Fruit fly (Drosophila melanogaster) whole organism, embryonic: ENCODE data around the gene CG32599.

Experiments used
- B-H2 ChIP-seq: fragments of 200-800 bp; sonication (Bioruptor generic); optimal IDR thresholded peaks from 2 replicates; lab custom pipeline; 2018; ENCODE audit warnings: missing biosample characterization, mild to moderate bottlenecking, missing genetic modification characterization
- CG10959 ChIP-seq: fragments of 200-800 bp; sonication (Bioruptor generic); IDR thresholded peaks from 2 replicates; pipeline ENCODE4 v1.3.6; 2022; ENCODE audit warnings: missing biosample characterization, missing genetic modification characterization
- CG11504 ChIP-seq: fragments of 200-800 bp; sonication (Bioruptor generic); optimal IDR thresholded peaks from 3 replicates; lab custom pipeline; 2019; ENCODE audit warnings: missing biosample characterization, mild to moderate bottlenecking, missing genetic modification characterization, moderate library complexity
- CG12391 ChIP-seq: fragments of 200-800 bp; sonication (Bioruptor generic); optimal IDR thresholded peaks from 3 replicates; lab custom pipeline; 2018; ENCODE audit warnings: missing biosample characterization, mild to moderate bottlenecking, missing genetic modification characterization, moderate library complexity
- CG14441 ChIP-seq: fragments of 200-800 bp; sonication (Bioruptor generic); IDR thresholded peaks from 2 replicates; pipeline ENCODE4 v1.3.6; 2022; ENCODE audit warnings: missing biosample characterization, missing genetic modification characterization
- CG15696 ChIP-seq: fragments of 200-800 bp; sonication (Bioruptor generic); optimal IDR thresholded peaks from 2 replicates; lab custom pipeline; 2019; ENCODE audit warnings: missing biosample characterization, mild to moderate bottlenecking, missing genetic modification characterization, moderate library complexity
- CG17385 ChIP-seq: fragments of 200-800 bp; sonication (Bioruptor generic); optimal IDR thresholded peaks from 3 replicates; lab custom pipeline; 2018; ENCODE audit warnings: missing biosample characterization, mild to moderate bottlenecking, missing genetic modification characterization
- CG3407 ChIP-seq: fragments of 200-800 bp; sonication (Bioruptor generic); optimal IDR thresholded peaks from 2 replicates; lab custom pipeline; 2018; ENCODE audit warnings: missing biosample characterization, mild to moderate bottlenecking, missing genetic modification characterization
- CG34224 ChIP-seq: fragments of 200-800 bp; sonication (Bioruptor generic); IDR thresholded peaks from 3 replicates; pipeline ENCODE4 v1.3.6; 2022; ENCODE audit warnings: missing biosample characterization, missing genetic modification characterization; ENCODE audit not compliant: partially characterized antibody
- CG42726 ChIP-seq: fragments of 200-800 bp; sonication (Bioruptor generic); IDR thresholded peaks from 2 replicates; pipeline ENCODE4 v1.3.6; 2022; ENCODE audit warnings: missing biosample characterization, missing genetic modification characterization; ENCODE audit not compliant: partially characterized antibody
- CG7928 ChIP-seq: fragments of 200-800 bp; sonication (Bioruptor generic); optimal IDR thresholded peaks from 2 replicates; lab custom pipeline; 2017; ENCODE audit warnings: missing biosample characterization, mild to moderate bottlenecking, missing genetic modification characterization
- CG7963 ChIP-seq: fragments of 200-800 bp; sonication (Bioruptor generic); IDR thresholded peaks from 3 replicates; pipeline ENCODE4 v1.3.6; 2022; ENCODE audit warnings: missing biosample characterization, missing genetic modification characterization; ENCODE audit not compliant: partially characterized antibody
- CG8924 ChIP-seq: fragments of 200-800 bp; optimal IDR thresholded peaks from 3 replicates; lab custom pipeline; 2019; ENCODE audit warnings: missing biosample characterization, mild to moderate bottlenecking, missing genetic modification characterization, moderate library complexity
- CoRest ChIP-seq: fragments of 200-800 bp; sonication (Bioruptor generic); optimal IDR thresholded peaks from 3 replicates; lab custom pipeline; 2018; ENCODE audit warnings: missing biosample characterization, mild to moderate bottlenecking, missing genetic modification characterization, moderate library complexity
- Drgx ChIP-seq: fragments of 200-800 bp; sonication (Bioruptor generic); IDR thresholded peaks from 2 replicates; pipeline ENCODE4 v1.3.6; 2022; ENCODE audit warnings: missing biosample characterization, missing genetic modification characterization
- E2f1 ChIP-seq: fragments of 200-800 bp; sonication (Bioruptor generic); IDR thresholded peaks from 2 replicates; pipeline ENCODE4 v1.3.6; 2022; ENCODE audit warnings: missing biosample characterization, missing genetic modification characterization
- Hand ChIP-seq: fragments of 200-800 bp; sonication (Bioruptor generic); optimal IDR thresholded peaks from 2 replicates; lab custom pipeline; 2017; ENCODE audit warnings: mild to moderate bottlenecking, missing biosample characterization, missing genetic modification reagents, missing genetic modification characterization
- Lim3 ChIP-seq: fragments of 200-800 bp; sonication (Bioruptor generic); IDR thresholded peaks from 2 replicates; pipeline ENCODE4 v1.3.6; 2022; ENCODE audit warnings: missing biosample characterization, missing genetic modification characterization
- Mrtf ChIP-seq: fragments of 200-800 bp; sonication (Bioruptor generic); IDR thresholded peaks from 3 replicates; pipeline ENCODE4 v1.3.6; 2022; ENCODE audit warnings: missing biosample characterization, missing genetic modification characterization
- ash1 ChIP-seq: fragments of 200-800 bp; sonication (Bioruptor generic); optimal IDR thresholded peaks from 2 replicates; lab custom pipeline; 2018; ENCODE audit warnings: missing biosample characterization, mild to moderate bottlenecking, missing genetic modification characterization
- bcd ChIP-seq: fragments of 200-800 bp; sonication (Bioruptor generic); optimal IDR thresholded peaks from 2 replicates; lab custom pipeline; 2017; ENCODE audit warnings: missing biosample characterization, mild to moderate bottlenecking, missing genetic modification characterization
- cad ChIP-seq: fragments of >200 bp; optimal IDR thresholded peaks from 2 replicates; lab custom pipeline; 2017; ENCODE audit warnings: missing biosample characterization, missing genetic modification characterization
- cas ChIP-seq: fragments of 200-800 bp; sonication (Bioruptor generic); IDR thresholded peaks from 2 replicates; pipeline ENCODE4 v1.3.6; 2022; ENCODE audit warnings: missing biosample characterization, missing genetic modification characterization
- da ChIP-seq: fragments of 200-800 bp; sonication (Bioruptor generic); optimal IDR thresholded peaks from 2 replicates; lab custom pipeline; 2016; ENCODE audit warnings: missing biosample characterization, missing genetic modification characterization
- dimm ChIP-seq: fragments of 200-800 bp; sonication (Bioruptor generic); IDR thresholded peaks from 2 replicates; pipeline ENCODE4 v1.3.6; 2022; ENCODE audit warnings: missing biosample characterization, missing genetic modification characterization
- exex ChIP-seq: fragments of 200-800 bp; sonication (Bioruptor generic); optimal IDR thresholded peaks from 4 replicates; lab custom pipeline; 2018; ENCODE audit warnings: missing biosample characterization, mild to moderate bottlenecking, missing genetic modification characterization, moderate library complexity
- gfzf ChIP-seq: fragments of 200-800 bp; sonication (Bioruptor generic); optimal IDR thresholded peaks from 2 replicates; lab custom pipeline; 2016; ENCODE audit warnings: missing biosample characterization, mild to moderate bottlenecking, missing genetic modification characterization, moderate library complexity
- kah ChIP-seq: fragments of 200-800 bp; sonication (Bioruptor generic); optimal IDR thresholded peaks from 2 replicates; lab custom pipeline; 2018; ENCODE audit warnings: missing biosample characterization, mild to moderate bottlenecking, missing genetic modification characterization
- kni ChIP-seq: fragments of 200-800 bp; sonication (Bioruptor generic); optimal IDR thresholded peaks from 3 replicates; lab custom pipeline; 2017; ENCODE audit warnings: mild to moderate bottlenecking, missing biosample characterization, missing genetic modification reagents, missing genetic modification characterization
- lilli ChIP-seq: fragments of 200-800 bp; sonication (Bioruptor generic); optimal IDR thresholded peaks from 3 replicates; lab custom pipeline; 2016; ENCODE audit warnings: missing biosample characterization, missing genetic modification characterization
- mirr ChIP-seq: fragments of 200-800 bp; sonication (Bioruptor generic); optimal IDR thresholded peaks from 3 replicates; lab custom pipeline; 2018; ENCODE audit warnings: missing biosample characterization, mild to moderate bottlenecking, missing genetic modification characterization
- nau ChIP-seq: fragments of 200-800 bp; sonication (Bioruptor generic); optimal IDR thresholded peaks from 3 replicates; lab custom pipeline; 2017; ENCODE audit warnings: missing biosample characterization, mild to moderate bottlenecking, missing genetic modification characterization, missing genetic modification reagents
- oc ChIP-seq: fragments of 200-800 bp; sonication (Bioruptor generic); optimal IDR thresholded peaks from 2 replicates; lab custom pipeline; 2018; ENCODE audit warnings: missing biosample characterization, mild to moderate bottlenecking, missing genetic modification characterization, moderate library complexity
- pb ChIP-seq: fragments of 200-800 bp; sonication (Bioruptor generic); optimal IDR thresholded peaks from 3 replicates; lab custom pipeline; 2016; ENCODE audit warnings: missing biosample characterization, missing genetic modification characterization
- pnt ChIP-seq: fragments of 200-800 bp; sonication (Bioruptor generic); optimal IDR thresholded peaks from 3 replicates; lab custom pipeline; 2016; ENCODE audit warnings: missing biosample characterization, missing genetic modification characterization
- pros ChIP-seq: fragments of 200-800 bp; sonication (Bioruptor generic); optimal IDR thresholded peaks from 3 replicates; lab custom pipeline; 2019; ENCODE audit warnings: missing biosample characterization, mild to moderate bottlenecking, missing genetic modification characterization, moderate library complexity
- pzg ChIP-seq: fragments of 200-800 bp; sonication (Bioruptor generic); optimal IDR thresholded peaks from 3 replicates; lab custom pipeline; 2018; ENCODE audit warnings: missing biosample characterization, mild to moderate bottlenecking, missing genetic modification characterization, moderate library complexity
- sqz ChIP-seq: fragments of 200-800 bp; sonication (Bioruptor generic); optimal IDR thresholded peaks from 3 replicates; lab custom pipeline; 2018; ENCODE audit warnings: missing biosample characterization, mild to moderate bottlenecking, missing genetic modification characterization
- sug ChIP-seq: fragments of 200-800 bp; optimal IDR thresholded peaks from 2 replicates; lab custom pipeline; 2019; ENCODE audit warnings: missing biosample characterization, mild to moderate bottlenecking, missing genetic modification characterization, moderate library complexity
- vfl ChIP-seq: fragments of 200-800 bp; sonication (Bioruptor generic); optimal IDR thresholded peaks from 2 replicates; lab custom pipeline; 2016; ENCODE audit warnings: missing biosample characterization, missing genetic modification characterization
- zfh1 ChIP-seq: fragments of 200-800 bp; sonication (Bioruptor generic); IDR thresholded peaks from 3 replicates; pipeline ENCODE4 v1.3.6; 2022; ENCODE audit warnings: missing biosample characterization, missing genetic modification characterization

CG32599 gene

DNA sequence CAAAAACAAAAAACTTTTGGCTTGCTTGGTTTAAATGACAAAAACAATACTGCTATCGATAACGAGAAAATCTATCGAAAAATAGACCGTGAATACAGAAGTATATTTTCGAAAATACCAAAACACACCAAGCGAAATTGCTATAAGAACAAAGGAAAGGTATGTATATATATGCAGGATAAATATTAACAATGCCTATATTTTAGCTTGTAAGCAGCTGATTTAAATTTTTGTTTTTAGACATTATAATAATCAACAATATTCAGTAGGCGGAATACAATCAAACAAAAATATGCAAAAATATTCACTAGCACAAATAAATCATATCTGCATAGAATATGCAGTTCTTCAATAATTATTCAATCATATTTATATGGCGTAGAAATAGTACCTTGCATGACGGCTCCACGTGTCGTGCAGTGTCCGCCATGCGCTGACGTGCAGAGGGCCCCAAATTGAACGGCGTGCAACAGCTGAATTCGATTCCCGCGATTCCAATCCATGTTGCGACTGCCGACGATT lies 5.6 kb upstream of the CG32599 start, which contains the start of the genes Fbxl4 and Dus2 (continued):
- peak; percentile 63 for TF ChIP-seq oc
- TF ChIP-seq CG14441 (GFP tag; lab: Robert Waterston, UW) = peak; percentile 91
- peak; percentile 88 for TF ChIP-seq B-H2 (GFP tag; lab: Kevin White, UChicago)
- TF ChIP-seq kni (GFP tag; lab: Kevin White, UChicago) = peak; percentile 74
- TF ChIP-seq pzg (GFP tag; lab: Kevin White, UChicago) = peak; percentile 37
- no peak; the same call in 2 of the 3 replicates for TF ChIP-seq CG7963
- no peak for TF ChIP-seq exex
- TF ChIP-seq CG3407 (GFP tag; lab: Kevin White, UChicago) = peak; percentile 74
- TF ChIP-seq bcd (GFP tag; lab: Kevin White, UChicago) = peak; percentile 93
- TF ChIP-seq pnt (GFP tag; lab: Kevin White, UChicago) = peak; percentile 94
- peak; percentile 67 for TF ChIP-seq dimm (GFP tag; lab: Robert Waterston, UW)
- TF ChIP-seq sqz (GFP tag; lab: Kevin White, UChicago) = peak; percentile 74
- TF ChIP-seq cad (GFP tag; lab: Kevin White, UChicago) = no peak
- peak; percentile 3 for TF ChIP-seq ash1 (GFP tag; lab: Kevin White, UChicago)
- TF ChIP-seq CG15696 (tag; lab: Kevin White, UChicago) = peak; percentile 96
- TF ChIP-seq CoRest = peak; percentile 96
- TF ChIP-seq CG11504 (tag; lab: Kevin White, UChicago) = peak; percentile 91
- TF ChIP-seq mirr = peak; percentile 73
- no peak for TF ChIP-seq CG42726
- TF ChIP-seq lilli = peak; percentile 96
- peak; percentile 90 for TF ChIP-seq sug
- peak; percentile 94 for TF ChIP-seq CG10959 (GFP tag; lab: Robert Waterston, UW)
- peak; percentile 94 for TF ChIP-seq zfh1
- peak; percentile 61 for TF ChIP-seq CG7928 (GFP tag; lab: Kevin White, UChicago)
- TF ChIP-seq da (GFP tag; lab: Kevin White, UChicago) = peak; percentile 81
- TF ChIP-seq CG8924 (tag; lab: Kevin White, UChicago) = peak; percentile 93
- peak; percentile 65 for TF ChIP-seq kah (GFP tag; lab: Kevin White, UChicago)
- peak; percentile 91 for TF ChIP-seq E2f1 (GFP tag; lab: Robert Waterston, UW)
- no peak for TF ChIP-seq CG34224
- peak; percentile 94 for TF ChIP-seq CG12391 (tag; lab: Kevin White, UChicago)
- TF ChIP-seq nau (GFP tag; lab: Kevin White, UChicago) = no peak
- TF ChIP-seq pros = no peak
- TF ChIP-seq cas (GFP tag; lab: Robert Waterston, UW) = peak; percentile 79
- peak; percentile 84 for TF ChIP-seq vfl
- peak; percentile 61; the same call in 1 of the 2 replicates for TF ChIP-seq Lim3 (GFP tag; lab: Robert Waterston, UW)
- TF ChIP-seq Hand = peak; percentile 66
- peak; percentile 92 for TF ChIP-seq Mrtf (GFP tag; lab: Robert Waterston, UW)
- peak; percentile 36 for TF ChIP-seq gfzf (GFP tag; lab: Kevin White, UChicago)
- peak; percentile 81 for TF ChIP-seq CG17385 (GFP tag; lab: Kevin White, UChicago)
- TF ChIP-seq Drgx (GFP tag; lab: Robert Waterston, UW) = peak; percentile 79
- peak; percentile 73 for TF ChIP-seq pb (GFP tag; lab: Kevin White, UChicago)
- TF ChIP-seq, all 482 proteins: peak for 433
